Fruit fly (Drosophila melanogaster): ENCODE measurements around the gene CG33764.

DNA sequence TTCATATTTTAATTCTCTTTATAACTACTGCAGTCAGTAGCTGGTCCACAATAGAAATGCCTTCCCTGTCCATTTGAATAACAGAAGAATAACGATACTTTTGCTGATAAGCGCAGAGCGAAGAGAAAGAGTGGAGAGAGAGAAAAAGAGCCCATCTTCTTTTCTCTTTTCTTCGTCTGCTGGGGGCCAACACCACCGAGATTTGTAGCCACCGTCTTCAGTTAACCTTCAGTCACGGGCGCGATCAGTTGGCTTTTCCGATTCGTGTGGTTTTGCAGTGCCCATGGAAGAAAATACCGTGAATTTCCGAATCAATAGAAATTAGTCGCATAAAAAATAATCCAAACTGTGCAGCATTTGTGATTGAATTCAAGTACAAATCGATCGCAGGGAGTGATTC is 3.8 kb downstream of the CG33764 start, which contains the start of gene CG1273:
- no peak for TF ChIP-seq ase (GFP tag; IDR thresholded peaks at IDR 0.05)
- no peak for TF ChIP-seq CG13424 (tag; optimal IDR thresholded peaks at IDR 0.05)
- TF ChIP-seq psq (GFP tag; optimal IDR thresholded peaks at IDR 0.05) = no peak
- TF ChIP-seq gcm2 (GFP tag; optimal IDR thresholded peaks at IDR 0.05) = no peak
- TF ChIP-seq Fer1 (GFP tag; optimal IDR thresholded peaks at IDR 0.05) = no peak
